Worm (Caenorhabditis elegans): ENCODE data around the gene pgp-9.
A peak's percentile ranks its signal among the peaks of the same experiment; 100 is the strongest.

Gene pgp-9

DNA sequence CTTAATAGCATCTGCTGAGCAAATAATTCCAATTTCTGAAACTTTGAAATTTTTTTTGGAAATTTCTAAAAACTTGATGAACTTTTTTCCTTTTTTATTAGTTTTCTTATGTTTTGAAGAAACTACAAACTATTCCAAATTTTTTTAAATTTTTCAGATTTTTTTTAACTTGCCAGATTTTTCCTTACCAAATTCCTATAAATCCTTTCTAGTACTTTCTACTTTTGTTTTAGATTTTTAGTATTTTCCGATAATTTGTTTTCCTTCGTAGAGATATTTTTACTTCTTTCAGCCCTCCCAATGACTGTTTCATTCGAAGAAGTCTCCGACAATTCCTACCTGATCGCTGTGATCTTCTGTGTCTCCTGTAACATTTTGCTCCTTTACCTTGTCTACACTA is 37.0 kb upstream of the pgp-9 start, which contains the start of gene str-77:
str-77 (plus strand) TSS at position 301 of the 400 bp plus-strand sequence.
- no peak for TF ChIP-seq mbf-1 (tag; optimal IDR thresholded peaks at IDR 0.05)
- TF ChIP-seq aly-2 (tag; optimal IDR thresholded peaks at IDR 0.05), result no peak

DNA sequence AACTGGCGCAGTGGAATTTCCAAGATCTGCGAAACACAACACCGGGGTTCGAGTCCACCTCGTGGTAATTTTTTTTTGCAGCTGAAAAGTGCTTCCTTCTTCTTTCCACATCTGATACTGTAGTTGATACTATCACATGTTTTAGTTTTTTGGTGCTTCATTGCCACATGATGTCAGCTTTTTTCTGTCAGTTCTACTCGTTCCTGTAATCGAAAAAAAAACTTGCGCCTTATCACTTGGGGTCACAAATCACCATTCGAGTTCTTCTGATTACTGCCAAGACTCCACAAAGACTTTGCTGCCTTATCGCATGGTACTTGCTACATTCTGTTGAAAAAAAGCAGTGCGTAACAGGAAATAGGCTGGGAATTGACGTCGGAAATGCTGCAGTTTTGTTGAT is 34.0 kb upstream of the pgp-9 start:
- TF ChIP-seq nhr-25 (tag; optimal IDR thresholded peaks at IDR 0.05) (no peak), zag-1 (tag; optimal IDR thresholded peaks at IDR 0.05) (no peak), ztf-4 (tag; optimal IDR thresholded peaks at IDR 0.05) (no peak), dmd-4 (tag; optimal IDR thresholded peaks at IDR 0.05) (no peak), F13H6.1 (tag; optimal IDR thresholded peaks at IDR 0.05) (no peak), lin-13 (GFP tag; optimal IDR thresholded peaks at IDR 0.05) (no peak), nhr-11 (tag; optimal IDR thresholded peaks at IDR 0.05) (no peak), nhr-129 (tag; optimal IDR thresholded peaks at IDR 0.05) (peak; percentile 28), sem-4 (tag; optimal IDR thresholded peaks at IDR 0.05) (no peak), unc-62 (GFP tag; optimal IDR thresholded peaks at IDR 0.05) (no peak), fos-1 (tag; optimal IDR thresholded peaks at IDR 0.05) (peak; percentile 75), nhr-77 (tag; optimal IDR thresholded peaks at IDR 0.05) (no peak), gmeb-1 (tag; optimal IDR thresholded peaks at IDR 0.05) (peak; percentile 20), alr-1 (tag; optimal IDR thresholded peaks at IDR 0.05) (no peak), aly-2 (tag; optimal IDR thresholded peaks at IDR 0.05) (no peak), nhr-21 (tag; optimal IDR thresholded peaks at IDR 0.05) (no peak), sma-9 (GFP tag; optimal IDR thresholded peaks at IDR 0.05) (peak; percentile 62), sma-9 (tag; optimal IDR thresholded peaks at IDR 0.05) (no peak)

DNA sequence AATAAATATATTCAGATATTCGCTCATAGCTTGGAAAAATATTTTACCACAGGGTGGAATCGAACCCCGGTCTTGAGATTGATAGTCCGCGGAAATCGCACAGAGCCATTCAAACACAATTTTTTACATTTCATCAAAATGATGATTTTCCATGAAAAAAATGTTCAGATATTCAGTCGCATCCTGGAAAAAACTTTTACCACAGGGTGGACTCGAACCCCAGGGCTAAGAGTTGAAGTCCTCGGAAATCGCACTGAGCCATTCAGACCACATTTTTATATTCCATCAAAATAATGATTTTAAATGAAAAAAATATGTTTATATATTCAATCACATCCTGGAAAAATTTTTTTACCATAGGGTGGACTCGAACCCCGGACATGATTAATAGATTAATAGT is 33.1 kb upstream of the pgp-9 start:
- no peak for TF ChIP-seq R02D3.7 (tag; optimal IDR thresholded peaks at IDR 0.05)
- no peak for TF ChIP-seq alr-1 (tag; optimal IDR thresholded peaks at IDR 0.05)
- no peak for TF ChIP-seq nhr-6 (tag; optimal IDR thresholded peaks at IDR 0.05)
- TF ChIP-seq snpc-4 (tag; optimal IDR thresholded peaks at IDR 0.05), result no peak
- TF ChIP-seq elt-3 (tag; optimal IDR thresholded peaks at IDR 0.05), result no peak
- no peak for TF ChIP-seq zag-1 (tag; optimal IDR thresholded peaks at IDR 0.05)
- TF ChIP-seq elt-1 (tag; optimal IDR thresholded peaks at IDR 0.05), result no peak
- no peak for TF ChIP-seq egl-27 (tag; optimal IDR thresholded peaks at IDR 0.05)
- TF ChIP-seq sem-4 (tag; optimal IDR thresholded peaks at IDR 0.05), result no peak
- TF ChIP-seq lin-39 (tag; optimal IDR thresholded peaks at IDR 0.05), result no peak
- no peak for TF ChIP-seq peb-1 (tag; optimal IDR thresholded peaks at IDR 0.05)
- no peak for TF ChIP-seq lsy-2 (tag; optimal IDR thresholded peaks at IDR 0.05)

DNA sequence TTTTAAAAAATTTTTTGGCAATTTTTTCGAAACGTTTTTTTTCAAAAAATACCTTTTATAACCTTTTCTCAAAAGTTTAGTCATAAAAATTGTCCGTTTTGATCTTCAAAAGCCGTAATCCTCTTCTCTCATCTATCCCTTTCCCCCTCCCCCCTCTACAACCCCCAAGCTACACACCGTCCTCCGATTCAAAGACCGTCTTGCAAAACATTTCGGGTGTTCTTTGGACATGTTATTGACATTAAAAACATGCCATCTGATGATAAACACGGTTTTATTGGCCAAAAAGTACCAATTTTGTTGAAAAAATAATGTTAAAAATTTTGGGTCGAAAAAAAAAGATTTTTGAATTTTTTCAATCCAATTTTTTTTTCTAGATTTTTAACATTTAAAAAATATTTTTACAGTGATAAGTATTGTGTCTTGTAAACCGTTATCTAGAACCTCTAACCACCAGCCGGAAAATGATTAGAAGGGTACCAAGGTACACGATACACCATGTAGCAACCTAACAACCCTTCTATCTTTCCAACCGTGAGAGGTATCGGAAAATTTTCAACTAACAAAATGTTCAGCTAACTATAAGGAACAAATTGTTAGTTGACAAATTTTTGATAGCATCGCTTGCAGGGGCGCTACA is 32.4 kb upstream of the pgp-9 start:
- no peak for TF ChIP-seq mbf-1 (tag; optimal IDR thresholded peaks at IDR 0.05)
- TF ChIP-seq nhr-12 (tag; optimal IDR thresholded peaks at IDR 0.05), result no peak
- TF ChIP-seq egl-27 (tag; optimal IDR thresholded peaks at IDR 0.05), result no peak
- no peak for TF ChIP-seq unc-62 (GFP tag; optimal IDR thresholded peaks at IDR 0.05)

DNA sequence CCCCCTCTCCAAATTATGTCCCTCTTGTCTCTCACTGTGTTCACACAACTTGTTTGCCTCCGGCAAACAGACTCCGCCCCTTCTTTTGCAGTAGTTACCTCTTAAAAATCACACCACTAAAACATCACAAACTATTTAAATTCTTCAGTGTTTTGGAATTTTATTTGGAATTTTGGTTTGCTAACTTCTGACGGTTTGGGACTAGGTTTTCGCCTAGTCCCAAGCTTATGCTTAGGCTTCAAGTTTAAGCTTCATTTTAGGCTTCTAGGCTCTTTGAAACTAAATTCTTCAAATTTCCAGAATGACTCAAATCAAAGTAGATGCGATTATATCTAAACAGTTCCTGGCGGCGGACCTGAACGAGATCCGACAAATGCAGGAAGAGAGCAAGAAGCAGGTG is 31.0 kb upstream of the pgp-9 start, which contains the start of gene fat-5:
fat-5 (plus strand) TSS at position 301 of the 400 bp plus-strand sequence.
- TF ChIP-seq unc-62 (GFP tag; optimal IDR thresholded peaks at IDR 0.05) (no peak), ztf-11 (tag; optimal IDR thresholded peaks at IDR 0.05) (no peak), C34F6.9 (tag; optimal IDR thresholded peaks at IDR 0.05) (no peak), blmp-1 (tag; optimal IDR thresholded peaks at IDR 0.05; ENCODE audit: insufficient read depth) (no peak), dmd-4 (tag; optimal IDR thresholded peaks at IDR 0.05) (no peak), zag-1 (tag; optimal IDR thresholded peaks at IDR 0.05) (no peak), nhr-11 (tag; optimal IDR thresholded peaks at IDR 0.05) (no peak), nhr-237 (tag; optimal IDR thresholded peaks at IDR 0.05) (no peak), ceh-16 (tag; optimal IDR thresholded peaks at IDR 0.05) (no peak), mdl-1 (tag; optimal IDR thresholded peaks at IDR 0.05) (no peak), egl-27 (tag; optimal IDR thresholded peaks at IDR 0.05) (no peak), peb-1 (tag; optimal IDR thresholded peaks at IDR 0.05) (no peak)
